Worm (Caenorhabditis elegans) whole organism, L4/young adult: ENCODE data around the gene wee-1.1.

Experiments
- W03F9.2 ChIP-seq: fragments of 150-350 bp; optimal IDR thresholded peaks from 2 replicates; lab custom pipeline; 2014; ENCODE audit warnings: missing biosample characterization, missing genetic modification characterization
- him-1 ChIP-seq: sonication (generic microtip); optimal IDR thresholded peaks from 2 replicates; lab custom pipeline; 2016; ENCODE audit warnings: missing genotype, missing genetic modification reagents, missing genetic modification characterization, missing compliant biosample characterization

DNA sequence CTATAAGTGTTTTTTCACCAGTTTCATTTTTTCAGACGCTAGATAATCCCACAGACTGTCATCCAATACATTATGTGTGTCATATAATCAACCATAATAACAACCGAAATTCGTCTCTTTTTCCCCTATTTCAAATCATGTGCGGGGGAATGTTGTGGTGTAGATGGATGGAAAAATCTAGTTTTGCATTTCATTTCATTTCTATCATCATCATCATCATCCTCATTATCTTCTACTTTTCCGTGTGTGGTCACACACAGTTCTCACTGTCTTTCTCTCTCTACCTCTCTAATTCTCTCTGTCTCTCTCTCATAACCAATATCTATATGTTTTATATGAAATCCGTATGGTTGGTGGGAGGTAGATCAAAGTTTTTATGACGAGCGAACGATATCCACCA lies 9.9 kb downstream of the wee-1.1 start:
- TF ChIP-seq W03F9.2 (tag; lab: Kevin White, UChicago) (no peak), him-1 (tag; lab: Kevin White, UChicago) (no peak)
